Worm (Caenorhabditis elegans) whole organism, L3 larva: ENCODE measurements around the gene H06H21.37.

Source experiments
- R02D3.7 ChIP-seq: fragments of 150-350 bp; optimal IDR thresholded peaks from 2 replicates; lab custom pipeline; 2014; ENCODE audit warnings: missing biosample characterization, missing genetic modification characterization
- aly-2 ChIP-seq: fragments of 150-350 bp; optimal IDR thresholded peaks from 2 replicates; lab custom pipeline; 2014; ENCODE audit warnings: missing biosample characterization, missing genetic modification characterization
- ceh-28 ChIP-seq: fragments of 150-350 bp; optimal IDR thresholded peaks from 2 replicates; lab custom pipeline; 2014; ENCODE audit warnings: missing biosample characterization, missing genetic modification reagents, missing genetic modification characterization
- ceh-82 ChIP-seq: fragments of 150-350 bp; optimal IDR thresholded peaks from 2 replicates; lab custom pipeline; 2014; ENCODE audit warnings: missing biosample characterization, missing genetic modification characterization
- ceh-9 ChIP-seq: sonication (generic microtip); optimal IDR thresholded peaks from 2 replicates; lab custom pipeline; 2018; ENCODE audit warnings: missing biosample characterization, missing genetic modification characterization
- daf-12 ChIP-seq: fragments of 150-350 bp; optimal IDR thresholded peaks from 2 replicates; lab custom pipeline; 2014; ENCODE audit warnings: missing biosample characterization, missing genetic modification reagents, missing genetic modification characterization
- egl-27 ChIP-seq: sonication (generic microtip); optimal IDR thresholded peaks from 4 replicates; lab custom pipeline; 2017; ENCODE audit warnings: missing biosample characterization, missing genetic modification reagents, missing genetic modification characterization
- egl-5 ChIP-seq: fragments of 150-350 bp; optimal IDR thresholded peaks from 2 replicates; lab custom pipeline; 2017; ENCODE audit warnings: missing biosample characterization, missing genetic modification reagents, missing genetic modification characterization, inconsistent platforms
- elt-1 ChIP-seq: fragments of 150-350 bp; optimal IDR thresholded peaks from 2 replicates; lab custom pipeline; 2014; ENCODE audit warnings: missing biosample characterization, missing genetic modification characterization
- elt-2 ChIP-seq: sonication (generic microtip); optimal IDR thresholded peaks from 2 replicates; lab custom pipeline; 2016; ENCODE audit warnings: missing genetic modification reagents, mild to moderate bottlenecking, missing genetic modification characterization, missing compliant biosample characterization
- fkh-10 ChIP-seq: sonication (generic microtip); optimal IDR thresholded peaks from 2 replicates; lab custom pipeline; 2017; ENCODE audit warnings: missing biosample characterization, missing genetic modification reagents, missing genetic modification characterization
- lin-15B ChIP-seq: fragments of 150-350 bp; optimal IDR thresholded peaks from 2 replicates; lab custom pipeline; 2014; ENCODE audit warnings: missing biosample characterization, missing genetic modification characterization
- lin-39 ChIP-seq: fragments of 150-350 bp; optimal IDR thresholded peaks from 2 replicates; lab custom pipeline; 2018; ENCODE audit warnings: missing biosample characterization, missing genetic modification reagents, missing genetic modification characterization
- lsy-12 ChIP-seq: sonication (generic microtip); optimal IDR thresholded peaks from 2 replicates; lab custom pipeline; 2016; ENCODE audit warnings: mild to moderate bottlenecking, missing genetic modification characterization, missing compliant biosample characterization
- mml-1 ChIP-seq: fragments of 150-350 bp; sonication (generic microtip); optimal IDR thresholded peaks from 3 replicates; lab custom pipeline; 2014; ENCODE audit warnings: missing biosample characterization, missing genetic modification characterization
- nhr-11 ChIP-seq: fragments of 150-350 bp; optimal IDR thresholded peaks from 2 replicates; lab custom pipeline; 2014; ENCODE audit warnings: missing biosample characterization, missing genetic modification characterization
- nhr-23 ChIP-seq: fragments of 150-350 bp; optimal IDR thresholded peaks from 2 replicates; lab custom pipeline; 2014; ENCODE audit warnings: missing biosample characterization, missing genetic modification reagents, missing genetic modification characterization
- nhr-237 ChIP-seq: fragments of 150-350 bp; optimal IDR thresholded peaks from 2 replicates; lab custom pipeline; 2014; ENCODE audit warnings: missing biosample characterization, missing genetic modification characterization
- nhr-25 ChIP-seq: sonication (generic microtip); optimal IDR thresholded peaks from 2 replicates; lab custom pipeline; 2017; ENCODE audit warnings: missing biosample characterization, missing genetic modification characterization
- nhr-28 ChIP-seq: fragments of 150-350 bp; optimal IDR thresholded peaks from 2 replicates; lab custom pipeline; 2014; ENCODE audit warnings: missing biosample characterization, missing genetic modification characterization
- nhr-43 ChIP-seq: sonication (generic microtip); optimal IDR thresholded peaks from 2 replicates; lab custom pipeline; 2016; ENCODE audit warnings: mild to moderate bottlenecking, missing genetic modification characterization, missing compliant biosample characterization; ENCODE audit not compliant: poor library complexity, severe bottlenecking
- sea-2 ChIP-seq: fragments of 150-350 bp; sonication (generic microtip); optimal IDR thresholded peaks from 4 replicates; lab custom pipeline; 2014; ENCODE audit warnings: missing biosample characterization, missing genetic modification reagents, missing genetic modification characterization
- skn-1 ChIP-seq: fragments of 150-350 bp; optimal IDR thresholded peaks from 2 replicates; lab custom pipeline; 2014; ENCODE audit warnings: missing biosample characterization, missing genetic modification characterization
- tbx-2 ChIP-seq: sonication (generic microtip); optimal IDR thresholded peaks from 2 replicates; lab custom pipeline; 2016; ENCODE audit warnings: mild to moderate bottlenecking, missing genetic modification characterization, missing compliant biosample characterization
- unc-39 ChIP-seq: sonication (generic microtip); optimal IDR thresholded peaks from 4 replicates; lab custom pipeline; 2017; ENCODE audit warnings: missing biosample characterization, missing genetic modification characterization
- unc-62 ChIP-seq: fragments of 150-350 bp; sonication (generic microtip); optimal IDR thresholded peaks from 4 replicates; lab custom pipeline; 2014; ENCODE audit warnings: missing biosample characterization, missing genetic modification reagents, missing genetic modification characterization
- zag-1 ChIP-seq: fragments of 150-350 bp; optimal IDR thresholded peaks from 2 replicates; lab custom pipeline; 2014; ENCODE audit warnings: missing biosample characterization, missing genetic modification characterization
- ztf-11 ChIP-seq: fragments of 150-350 bp; optimal IDR thresholded peaks from 2 replicates; lab custom pipeline; 2014; ENCODE audit warnings: missing biosample characterization, missing genetic modification characterization
- ztf-4 ChIP-seq: fragments of 150-350 bp; optimal IDR thresholded peaks from 2 replicates; lab custom pipeline; 2014; ENCODE audit warnings: missing biosample characterization, missing genetic modification characterization

Gene H06H21.37

ce11 chrIV:4764422-4764821, 45.4 kb downstream of the H06H21.37 start, which contains the start of gene npp-26:
npp-26 (plus strand) TSS chrIV:4764722.
- no peak for TF ChIP-seq nhr-23 (tag; lab: Kevin White, UChicago)
- no peak for TF ChIP-seq fkh-10 (GFP tag; lab: Kevin White, UChicago)
- TF ChIP-seq unc-39 (tag; lab: Kevin White, UChicago) = no peak
- no peak for TF ChIP-seq egl-27 (tag; lab: Kevin White, UChicago)
- no peak for TF ChIP-seq skn-1 (tag; lab: Kevin White, UChicago)
- no peak for TF ChIP-seq lsy-12 (tag; lab: Kevin White, UChicago)
- TF ChIP-seq nhr-28 (tag; lab: Kevin White, UChicago) = no peak
- TF ChIP-seq egl-5 (tag; lab: Kevin White, UChicago) = no peak
- TF ChIP-seq ztf-11 (tag; lab: Kevin White, UChicago) = no peak
- no peak for TF ChIP-seq ztf-4 (tag; lab: Kevin White, UChicago)

ce11 chrIV:4763844-4764243, 45.9 kb downstream of the H06H21.37 start, which contains the start of gene Y17G9B.2:
Y17G9B.2 (plus strand) TSS chrIV:4764144.
- no peak for TF ChIP-seq zag-1 (tag; lab: Kevin White, UChicago)
- no peak for TF ChIP-seq nhr-25
- no peak for TF ChIP-seq ztf-11 (tag; lab: Kevin White, UChicago)
- no peak for TF ChIP-seq nhr-28 (tag; lab: Kevin White, UChicago)
- no peak for TF ChIP-seq lin-15B
- TF ChIP-seq daf-12 (tag; lab: Kevin White, UChicago) = no peak
- TF ChIP-seq unc-62 (GFP tag; lab: Kevin White, UChicago) = no peak
- TF ChIP-seq ceh-28 (tag; lab: Kevin White, UChicago) = no peak
- TF ChIP-seq mml-1 (tag; lab: Kevin White, UChicago) = no peak
- TF ChIP-seq R02D3.7 (tag; lab: Kevin White, UChicago) = no peak

ce11 chrIV:4760378-4761084, 49.2 kb downstream of the H06H21.37 start, which contains the start of the genes memi-1 and cyp-31A3:
memi-1 (minus strand) TSS chrIV:4760428.
cyp-31A3 (plus strand) TSS chrIV:4761049.
- TF ChIP-seq egl-27 (tag; lab: Kevin White, UChicago) (no peak), nhr-11 (no peak), lin-39 (tag; lab: Kevin White, UChicago) (no peak)
- TF ChIP-seq, all 47 proteins: peak for 0

ce11 chrIV:4758659-4759058, 51.1 kb downstream of the H06H21.37 start, which contains the start of gene Y17G9B.8:
Y17G9B.8 (minus strand) TSS chrIV:4758840.
- TF ChIP-seq nhr-237 = no peak
- TF ChIP-seq ztf-11 (tag; lab: Kevin White, UChicago) = no peak
- no peak for TF ChIP-seq elt-2 (tag; lab: Kevin White, UChicago)
- TF ChIP-seq aly-2 (tag; lab: Kevin White, UChicago) = no peak
- no peak for TF ChIP-seq daf-12 (tag; lab: Kevin White, UChicago)
- TF ChIP-seq nhr-11 = no peak
- TF ChIP-seq unc-62 (GFP tag; lab: Kevin White, UChicago) = no peak
- TF ChIP-seq ztf-4 (tag; lab: Kevin White, UChicago) = no peak
- TF ChIP-seq ceh-82 (tag; lab: Kevin White, UChicago) = no peak
- TF ChIP-seq egl-27 (tag; lab: Kevin White, UChicago) = no peak
- no peak for TF ChIP-seq ceh-9
- no peak for TF ChIP-seq nhr-43 (tag; lab: Kevin White, UChicago)
- no peak for TF ChIP-seq tbx-2 (tag; lab: Kevin White, UChicago)
- no peak for TF ChIP-seq elt-1 (tag; lab: Kevin White, UChicago)
- TF ChIP-seq sea-2 = no peak
- TF ChIP-seq skn-1 (tag; lab: Kevin White, UChicago) = no peak
- no peak for TF ChIP-seq lin-39 (tag; lab: Kevin White, UChicago)
